Fruit fly (Drosophila melanogaster) whole organism, prepupa: ENCODE measurements around the gene CG40485.

Source experiments
- CG16779 ChIP-seq: fragments of 200-800 bp; sonication (Bioruptor generic); optimal IDR thresholded peaks from 3 replicates; lab custom pipeline; 2017; ENCODE audit warnings: missing biosample characterization, mild to moderate bottlenecking, missing genetic modification characterization
- CG4318 ChIP-seq: fragments of 200-800 bp; sonication (Bioruptor generic); optimal IDR thresholded peaks from 3 replicates; lab custom pipeline; 2017; ENCODE audit warnings: missing biosample characterization, mild to moderate bottlenecking, missing genetic modification characterization
- CG8632 ChIP-seq: fragments of 200-800 bp; sonication (Bioruptor generic); optimal IDR thresholded peaks from 3 replicates; lab custom pipeline; 2016; ENCODE audit warnings: missing biosample characterization, missing genetic modification characterization
- Eip78C ChIP-seq: fragments of 200-800 bp; sonication (Bioruptor generic); peaks from one replicate; lab custom pipeline; 2016; ENCODE audit warnings: missing biosample characterization, missing genetic modification characterization
- fd59A ChIP-seq: fragments of 200-800 bp; sonication (Bioruptor generic); optimal IDR thresholded peaks from 2 replicates; lab custom pipeline; 2017; ENCODE audit warnings: missing biosample characterization, mild to moderate bottlenecking, missing genetic modification characterization, missing genetic modification reagents

DNA sequence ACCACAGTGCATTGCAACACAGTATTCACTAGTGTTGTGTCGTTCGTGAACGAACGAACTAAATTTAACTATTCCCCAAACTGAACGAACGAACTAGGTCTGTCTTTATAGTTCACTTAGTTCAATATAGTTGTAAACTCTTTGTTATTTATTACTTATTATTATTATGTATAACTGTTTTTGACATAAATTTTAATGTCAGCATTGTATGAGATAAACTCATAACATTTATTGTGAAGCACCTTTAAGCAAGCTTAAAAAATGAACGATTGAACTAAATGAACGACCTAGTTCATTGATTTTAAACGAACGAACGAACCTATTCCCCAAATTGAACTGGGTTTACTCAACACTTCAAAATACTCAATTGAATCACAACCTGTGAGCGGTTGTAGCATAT lies 44.8 kb upstream of the CG40485 start:
- no peak for TF ChIP-seq CG16779 (tag; lab: Kevin White, UChicago)
- peak; percentile 39 for TF ChIP-seq Eip78C (GFP tag; lab: Kevin White, UChicago)
- TF ChIP-seq CG4318 (GFP tag; lab: Kevin White, UChicago), result no peak
- no peak for TF ChIP-seq fd59A
- no peak for TF ChIP-seq CG8632 (GFP tag; lab: Kevin White, UChicago)
